Fruit fly (Drosophila melanogaster) whole organism, wandering third instar larva: ENCODE data around the gene Rdh.
A peak's percentile ranks its signal among the peaks of the same experiment; 100 is the strongest.

ENCODE experiments used
- CG32264 ChIP-seq: fragments of 200-800 bp; sonication (Bioruptor generic); optimal IDR thresholded peaks from 2 replicates; lab custom pipeline; 2016; ENCODE audit warnings: missing biosample characterization, missing genetic modification characterization
- Dfd ChIP-seq: fragments of >200 bp; optimal IDR thresholded peaks from 2 replicates; lab custom pipeline; 2017; ENCODE audit warnings: missing biosample characterization, missing genetic modification characterization
- GATAd ChIP-seq: sonication (Bioruptor generic); optimal IDR thresholded peaks from 2 replicates; lab custom pipeline; 2016; ENCODE audit warnings: missing biosample characterization, missing genetic modification characterization
- Hnf4 ChIP-seq: fragments of 200-800 bp; sonication (Bioruptor generic); optimal IDR thresholded peaks from 2 replicates; lab custom pipeline; 2016; ENCODE audit warnings: missing biosample characterization, mild to moderate bottlenecking, missing genetic modification characterization
- Jra ChIP-seq: sonication (Bioruptor generic); optimal IDR thresholded peaks from 2 replicates; lab custom pipeline; 2016; ENCODE audit warnings: missing biosample characterization, missing genetic modification characterization
- Mio ChIP-seq: sonication (Bioruptor generic); optimal IDR thresholded peaks from 2 replicates; lab custom pipeline; 2016; ENCODE audit warnings: missing biosample characterization, missing genetic modification characterization
- N ChIP-seq: fragments of >200 bp; optimal IDR thresholded peaks from 2 replicates; lab custom pipeline; 2018; ENCODE audit warnings: missing biosample characterization, missing external identifiers, missing genetic modification characterization
- OdsH ChIP-seq: fragments of 200-800 bp; sonication (Bioruptor generic); optimal IDR thresholded peaks from 2 replicates; lab custom pipeline; 2016; ENCODE audit warnings: missing biosample characterization, mild to moderate bottlenecking, missing genetic modification characterization
- Rel ChIP-seq, 2 experiments: fragments of 200-800 bp; sonication (Bioruptor generic) in 1 of 2; optimal IDR thresholded peaks; 2 replicates in 1 of 2; 3 replicates in 1 of 2; lab custom pipeline; 2016 to 2019; ENCODE audit warnings: mild to moderate bottlenecking in 2 of 2, missing biosample characterization in 2 of 2, missing genetic modification characterization in 2 of 2, moderate library complexity in 1 of 2
- Vsx2 ChIP-seq: fragments of 200-300, 225-300 bp; sonication (Bioruptor generic); optimal IDR thresholded peaks from 2 replicates; lab custom pipeline; 2018; ENCODE audit warnings: missing biosample characterization, missing genetic modification characterization; ENCODE audit not compliant: partially characterized antibody
- dsf ChIP-seq: sonication (Bioruptor generic); optimal IDR thresholded peaks from 2 replicates; lab custom pipeline; 2016; ENCODE audit warnings: missing biosample characterization, missing genetic modification characterization, borderline replicate concordance
- foxo ChIP-seq, 2 experiments: fragments of 200-800 bp; sonication (Bioruptor generic); optimal IDR thresholded peaks; 2 replicates in 1 of 2; 3 replicates in 1 of 2; lab custom pipeline; 2016 to 2017; ENCODE audit warnings: missing biosample characterization in 2 of 2, missing genetic modification characterization in 2 of 2
- fru ChIP-seq: fragments of 200-800 bp; sonication (Bioruptor generic); optimal IDR thresholded peaks from 3 replicates; lab custom pipeline; 2016; ENCODE audit warnings: missing biosample characterization, mild to moderate bottlenecking, missing genetic modification characterization
- jim ChIP-seq: fragments of 175-275, 200-325 bp; sonication (Bioruptor generic); optimal IDR thresholded peaks from 2 replicates; lab custom pipeline; 2016; ENCODE audit warnings: missing biosample characterization, mild to moderate bottlenecking, missing genetic modification characterization
- lola ChIP-seq: fragments of >200 bp; optimal IDR thresholded peaks from 2 replicates; lab custom pipeline; 2017; ENCODE audit warnings: missing biosample characterization, missing genetic modification characterization
- pan ChIP-seq: fragments of >200 bp; optimal IDR thresholded peaks from 2 replicates; lab custom pipeline; 2017
- psq ChIP-seq: fragments of 200-800 bp; sonication (Bioruptor generic); optimal IDR thresholded peaks from 3 replicates; lab custom pipeline; 2017; ENCODE audit warnings: missing biosample characterization, mild to moderate bottlenecking, missing genetic modification characterization, moderate library complexity
- sv ChIP-seq: fragments of 200-800 bp; sonication (Bioruptor generic); optimal IDR thresholded peaks from 3 replicates; lab custom pipeline; 2016; ENCODE audit warnings: missing biosample characterization, missing genetic modification characterization
- tai ChIP-seq: sonication (Bioruptor generic); optimal IDR thresholded peaks from 2 replicates; lab custom pipeline; 2016; ENCODE audit warnings: missing biosample characterization, missing genetic modification characterization

Gene Rdh

dm6 chr3L:3875004-3875403, 49.8 kb downstream of the Rdh start:
- no peak for TF ChIP-seq OdsH (GFP tag; lab: Kevin White, UChicago)
- no peak for TF ChIP-seq dsf (GFP tag; lab: Kevin White, UChicago)
- no peak for TF ChIP-seq fru (GFP tag; lab: Kevin White, UChicago)
- TF ChIP-seq Vsx2 (GFP tag; lab: Kevin White, UChicago), result no peak
- TF ChIP-seq Jra (GFP tag; lab: Kevin White, UChicago), result no peak
- TF ChIP-seq sv (GFP tag; lab: Kevin White, UChicago), result peak; percentile 13
- no peak for TF ChIP-seq Hnf4 (GFP tag; lab: Kevin White, UChicago)

dm6 chr3L:3875996-3876395, 50.7 kb downstream of the Rdh start:
- TF ChIP-seq N (GFP tag; lab: Kevin White, UChicago) (no peak), Mio (GFP tag; lab: Kevin White, UChicago) (no peak), foxo (GFP tag; optimal IDR thresholded peaks at IDR 0.05; lab: Kevin White, UChicago) (no peak), GATAd (GFP tag; lab: Kevin White, UChicago) (no peak), CG32264 (GFP tag; lab: Kevin White, UChicago) (no peak), lola (GFP tag; lab: Kevin White, UChicago) (no peak), pan (lab: Kevin White, UChicago) (no peak), tai (GFP tag; lab: Kevin White, UChicago) (no peak)
- TF ChIP-seq, all 38 proteins: peak for 0

- TF ChIP-seq Rel (GFP tag; optimal IDR thresholded peaks at IDR 0.05; lab: Kevin White, UChicago), result no peak
- TF ChIP-seq Rel (tag; optimal IDR thresholded peaks at IDR 0.05; lab: Kevin White, UChicago), result no peak
- TF ChIP-seq jim (GFP tag; lab: Kevin White, UChicago), result no peak
- TF ChIP-seq Dfd (GFP tag; lab: Kevin White, UChicago), result peak; percentile 67
- TF ChIP-seq foxo (GFP tag; optimal IDR thresholded peaks at IDR 0.05; lab: Kevin White, UChicago), result no peak
- TF ChIP-seq psq (GFP tag; lab: Kevin White, UChicago), result no peak
These were observed 51.6 kb downstream of the Rdh start for dm6 chr3L:3876861-3877260.
